Fruit fly (Drosophila melanogaster): Measurements from ENCODE around the gene IntS11.
A peak's percentile ranks its signal among the peaks of the same experiment; 100 is the strongest.

The IntS11 gene

DNA sequence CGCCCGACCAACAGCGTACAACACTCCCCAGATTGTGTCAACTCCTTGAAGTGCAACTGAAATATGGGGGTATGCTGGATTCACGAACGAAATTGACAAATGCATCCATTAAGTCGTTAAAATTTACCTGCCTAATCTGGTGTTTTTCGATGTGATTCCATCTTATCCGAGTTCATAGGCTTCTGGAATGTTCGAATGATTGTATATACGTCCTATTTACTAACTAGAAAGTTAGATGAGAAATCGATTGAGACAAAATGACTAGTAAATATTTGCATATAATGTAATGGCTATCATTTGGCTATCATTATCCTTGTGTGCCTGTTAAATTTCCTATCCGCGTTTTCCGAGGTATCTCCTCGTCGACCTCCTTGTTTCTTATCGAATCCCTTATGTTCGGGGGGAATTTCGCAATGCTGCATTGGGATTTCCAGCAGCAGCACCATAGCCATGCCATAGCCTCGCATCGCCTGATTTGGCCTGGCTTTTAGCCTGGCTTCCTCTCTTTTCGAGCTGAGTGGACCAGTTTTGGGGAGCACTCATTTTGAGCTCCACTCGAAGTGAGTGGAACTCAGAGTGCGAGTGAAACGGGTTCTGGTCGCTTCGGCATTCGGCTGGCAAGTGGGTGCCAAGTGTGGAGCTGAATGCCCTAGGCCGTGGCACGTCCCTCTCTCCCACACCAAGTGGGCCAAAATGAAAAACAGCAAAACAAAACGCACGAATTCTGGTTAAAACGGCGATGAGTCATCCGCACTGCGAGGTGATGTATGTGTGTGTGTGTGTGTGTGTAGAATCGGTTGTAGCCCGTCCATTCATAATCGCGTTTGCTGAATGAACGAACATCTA, 33.2 kb downstream of the IntS11 start:
- TF ChIP-seq tj (GFP tag; optimal IDR thresholded peaks at IDR 0.05) (no peak), cic (GFP tag; optimal IDR thresholded peaks at IDR 0.05) (peak; percentile 99)

DNA sequence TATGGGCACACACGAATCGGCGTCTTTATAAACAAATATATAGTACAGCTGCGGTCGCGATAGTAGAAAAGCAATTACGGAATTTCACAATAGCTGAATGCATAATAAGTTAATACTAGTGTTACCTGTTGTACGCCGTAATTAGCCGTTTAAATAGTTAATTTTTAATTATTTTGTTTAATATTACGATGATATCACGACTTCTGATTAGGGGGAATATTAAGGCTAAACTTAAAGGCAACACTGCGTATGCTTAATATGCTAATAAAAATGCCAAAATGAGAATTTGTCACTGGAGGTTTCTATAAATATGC, 33.8 kb downstream of the IntS11 start:
- TF ChIP-seq cic (GFP tag; optimal IDR thresholded peaks at IDR 0.05) (peak; percentile 72), tj (GFP tag; optimal IDR thresholded peaks at IDR 0.05) (no peak)

DNA sequence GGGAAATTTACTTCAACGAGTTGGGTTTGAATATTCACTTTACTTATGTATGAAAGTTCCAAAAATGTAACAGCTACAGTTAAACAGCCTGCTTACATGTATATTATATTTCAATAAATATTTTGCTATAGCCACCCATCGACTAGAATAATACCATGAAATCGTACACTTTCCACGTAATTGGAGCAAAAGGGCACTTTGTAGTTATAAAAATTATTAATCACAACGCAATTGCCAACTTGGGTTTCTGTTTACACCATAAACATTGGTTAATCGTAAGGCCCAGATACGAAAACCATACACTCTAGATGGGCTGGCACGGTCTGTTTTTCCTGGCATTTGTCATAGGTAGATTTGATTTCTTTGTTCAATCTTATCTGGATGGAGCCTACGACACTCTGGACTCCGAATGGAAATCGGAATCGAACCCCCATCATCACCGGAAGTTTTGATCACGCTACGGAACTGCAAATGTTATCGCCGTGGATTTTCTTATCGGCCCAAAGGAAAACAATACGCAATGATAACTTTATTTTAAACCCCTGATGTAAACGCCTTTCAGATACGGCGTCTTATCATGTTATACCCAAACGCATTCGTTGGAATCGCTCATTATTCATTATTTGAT, 35.4 kb downstream of the IntS11 start, which contains the start of gene fig:
TSS of gene fig (minus strand) at position 51 of the 628 bp plus-strand sequence.
- peak; percentile 28 for TF ChIP-seq CG12768 (GFP tag; optimal IDR thresholded peaks at IDR 0.05)
- peak; percentile 67 for TF ChIP-seq cic (GFP tag; optimal IDR thresholded peaks at IDR 0.05)
- no peak for TF ChIP-seq CG1620 (GFP tag; optimal IDR thresholded peaks at IDR 0.05)

DNA sequence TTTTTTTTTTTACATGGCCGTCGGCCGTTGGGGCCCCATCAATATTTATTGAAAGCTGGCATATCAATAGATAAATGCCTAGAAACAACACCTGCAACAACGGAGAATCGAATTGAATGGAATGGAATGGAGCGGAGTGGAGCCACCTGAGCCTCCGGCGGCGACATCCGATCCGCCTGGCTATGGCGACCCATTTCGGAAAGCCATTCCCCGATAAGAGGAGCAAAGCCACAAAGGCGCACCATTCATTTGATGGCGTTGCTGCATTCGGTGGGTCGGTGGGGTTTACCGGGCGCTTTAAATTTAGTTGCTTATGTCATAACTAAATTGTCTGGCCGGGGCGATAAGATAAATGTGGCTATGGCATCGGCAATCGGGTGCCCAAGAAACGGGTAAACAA, 36.7 kb downstream of the IntS11 start:
- TF ChIP-seq toe (GFP tag; optimal IDR thresholded peaks at IDR 0.05), result no peak
- TF ChIP-seq Mnt (GFP tag; optimal IDR thresholded peaks at IDR 0.05), result no peak
- TF ChIP-seq cic (GFP tag; optimal IDR thresholded peaks at IDR 0.05), result peak; percentile 45
- no peak for TF ChIP-seq CG7101 (tag; optimal IDR thresholded peaks at IDR 0.05)
- no peak for TF ChIP-seq CG5204 (GFP tag; optimal IDR thresholded peaks at IDR 0.05)
- TF ChIP-seq cnc (optimal IDR thresholded peaks at IDR 0.05), result no peak
- TF ChIP-seq pad (GFP tag; optimal IDR thresholded peaks at IDR 0.05), result no peak

DNA sequence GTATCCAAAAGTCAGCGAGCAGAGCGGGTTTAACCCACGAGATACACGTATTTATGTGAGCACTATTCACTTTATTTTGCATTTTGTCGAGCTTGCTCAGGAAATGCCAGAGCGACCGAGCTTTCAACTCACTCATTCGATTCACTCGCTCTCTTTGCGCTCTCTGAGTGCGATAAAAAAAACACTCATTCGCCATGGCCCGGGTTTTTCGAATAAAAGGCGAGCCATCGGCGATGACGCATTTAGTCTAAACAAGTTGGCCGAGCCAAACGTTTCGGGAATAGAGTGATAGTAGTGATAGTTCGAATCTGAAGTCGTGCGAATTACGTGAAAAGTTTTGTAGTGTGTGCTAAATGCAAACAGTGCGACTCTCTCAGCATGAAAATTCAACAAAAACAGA, 37.2 kb downstream of the IntS11 start:
- TF ChIP-seq ovo (GFP tag; optimal IDR thresholded peaks at IDR 0.05) (no peak), bab1 (GFP tag; optimal IDR thresholded peaks at IDR 0.05) (peak; percentile 67), pad (GFP tag; optimal IDR thresholded peaks at IDR 0.05) (peak; percentile 10), Crg-1 (GFP tag; optimal IDR thresholded peaks at IDR 0.05) (peak; percentile 3), CG7045 (GFP tag; optimal IDR thresholded peaks at IDR 0.05) (no peak), CG5204 (GFP tag; optimal IDR thresholded peaks at IDR 0.05) (no peak), tj (GFP tag; optimal IDR thresholded peaks at IDR 0.05) (peak; percentile 83), Mnt (GFP tag; optimal IDR thresholded peaks at IDR 0.05) (peak; percentile 82), CG1620 (GFP tag; optimal IDR thresholded peaks at IDR 0.05) (no peak), CG12768 (GFP tag; optimal IDR thresholded peaks at IDR 0.05) (peak; percentile 57), cic (GFP tag; optimal IDR thresholded peaks at IDR 0.05) (peak; percentile 86), CG14711 (tag; optimal IDR thresholded peaks at IDR 0.05) (peak; percentile 31), Hr96 (GFP tag; optimal IDR thresholded peaks at IDR 0.05) (no peak), cnc (optimal IDR thresholded peaks at IDR 0.05) (no peak), CG33017 (tag; optimal IDR thresholded peaks at IDR 0.05) (peak; percentile 57), CG11617 (GFP tag; optimal IDR thresholded peaks at IDR 0.05) (peak; percentile 42), toe (GFP tag; optimal IDR thresholded peaks at IDR 0.05) (peak; percentile 39), kay (GFP tag; ENCODE audit: borderline replicate concordance) (no peak), Clk (GFP tag; optimal IDR thresholded peaks at IDR 0.05) (no peak), CG7101 (tag; optimal IDR thresholded peaks at IDR 0.05) (peak; percentile 58)

DNA sequence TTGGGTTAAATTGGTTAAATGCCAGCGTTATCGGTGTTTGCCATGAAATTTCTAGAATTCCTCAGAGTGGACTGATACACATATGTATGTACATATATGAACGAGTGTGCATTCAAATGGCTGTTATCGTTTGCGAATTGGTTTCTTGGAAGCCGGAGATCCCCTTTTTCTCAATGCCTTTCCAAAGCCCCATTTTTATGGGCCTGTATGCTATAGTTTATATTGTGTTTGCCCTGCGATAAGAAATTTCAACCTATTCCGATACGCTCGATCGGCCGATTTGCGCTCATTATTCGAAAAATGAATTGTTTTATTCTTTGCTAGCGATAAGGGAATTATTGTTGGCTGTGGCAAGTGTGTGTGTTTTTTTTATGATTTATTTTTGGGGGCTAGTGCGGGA, 38.1 kb downstream of the IntS11 start:
- TF ChIP-seq Clk (GFP tag; optimal IDR thresholded peaks at IDR 0.05) (no peak), CG7101 (tag; optimal IDR thresholded peaks at IDR 0.05) (no peak), toe (GFP tag; optimal IDR thresholded peaks at IDR 0.05) (no peak), Mnt (GFP tag; optimal IDR thresholded peaks at IDR 0.05) (no peak), cic (GFP tag; optimal IDR thresholded peaks at IDR 0.05) (no peak), kay (GFP tag; ENCODE audit: borderline replicate concordance) (no peak), CG1620 (GFP tag; optimal IDR thresholded peaks at IDR 0.05) (no peak), tj (GFP tag; optimal IDR thresholded peaks at IDR 0.05) (no peak), Hr96 (GFP tag; optimal IDR thresholded peaks at IDR 0.05) (no peak), ovo (GFP tag; optimal IDR thresholded peaks at IDR 0.05) (no peak), CG12768 (GFP tag; optimal IDR thresholded peaks at IDR 0.05) (no peak), CG33017 (tag; optimal IDR thresholded peaks at IDR 0.05) (no peak), bab1 (GFP tag; optimal IDR thresholded peaks at IDR 0.05) (no peak), CG14711 (tag; optimal IDR thresholded peaks at IDR 0.05) (no peak), CG7045 (GFP tag; optimal IDR thresholded peaks at IDR 0.05) (no peak), cnc (optimal IDR thresholded peaks at IDR 0.05) (no peak), pad (GFP tag; optimal IDR thresholded peaks at IDR 0.05) (no peak), CG11617 (GFP tag; optimal IDR thresholded peaks at IDR 0.05) (no peak), CG5204 (GFP tag; optimal IDR thresholded peaks at IDR 0.05) (no peak), Crg-1 (GFP tag; optimal IDR thresholded peaks at IDR 0.05) (no peak)

DNA sequence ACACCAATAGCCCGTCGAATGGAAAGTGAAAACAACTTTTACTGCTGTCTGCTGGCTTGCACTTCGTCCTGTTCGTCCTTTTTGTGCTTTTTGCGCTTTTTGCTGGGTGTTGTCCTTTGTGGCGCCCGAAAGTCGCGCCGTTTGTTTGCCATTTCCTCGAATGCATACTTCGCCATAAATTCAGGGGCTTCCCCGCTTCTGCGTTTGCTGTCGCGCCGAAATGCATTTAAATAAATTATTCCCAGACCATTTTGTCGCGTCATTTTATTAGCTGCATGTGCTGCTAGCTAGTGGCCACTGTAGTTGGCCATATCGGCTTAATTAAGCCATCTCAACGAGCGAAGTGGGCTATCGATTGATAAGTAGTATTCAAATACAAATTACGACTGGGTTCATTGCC, 40.1 kb downstream of the IntS11 start:
- TF ChIP-seq kay (GFP tag; ENCODE audit: borderline replicate concordance), result no peak
- no peak for TF ChIP-seq cic (GFP tag; optimal IDR thresholded peaks at IDR 0.05)
- TF ChIP-seq CG1620 (GFP tag; optimal IDR thresholded peaks at IDR 0.05), result no peak
- TF ChIP-seq bab1 (GFP tag; optimal IDR thresholded peaks at IDR 0.05), result no peak
- TF ChIP-seq Crg-1 (GFP tag; optimal IDR thresholded peaks at IDR 0.05), result no peak
- TF ChIP-seq Mnt (GFP tag; optimal IDR thresholded peaks at IDR 0.05), result no peak
- TF ChIP-seq CG33017 (tag; optimal IDR thresholded peaks at IDR 0.05), result no peak
- TF ChIP-seq CG14711 (tag; optimal IDR thresholded peaks at IDR 0.05), result no peak
- no peak for TF ChIP-seq Clk (GFP tag; optimal IDR thresholded peaks at IDR 0.05)
- no peak for TF ChIP-seq CG11617 (GFP tag; optimal IDR thresholded peaks at IDR 0.05)
- no peak for TF ChIP-seq Hr96 (GFP tag; optimal IDR thresholded peaks at IDR 0.05)
- no peak for TF ChIP-seq toe (GFP tag; optimal IDR thresholded peaks at IDR 0.05)
- no peak for TF ChIP-seq CG12768 (GFP tag; optimal IDR thresholded peaks at IDR 0.05)
- TF ChIP-seq CG7045 (GFP tag; optimal IDR thresholded peaks at IDR 0.05), result no peak
- no peak for TF ChIP-seq ovo (GFP tag; optimal IDR thresholded peaks at IDR 0.05)
- TF ChIP-seq cnc (optimal IDR thresholded peaks at IDR 0.05), result no peak
